In the genomic region with DNA sequence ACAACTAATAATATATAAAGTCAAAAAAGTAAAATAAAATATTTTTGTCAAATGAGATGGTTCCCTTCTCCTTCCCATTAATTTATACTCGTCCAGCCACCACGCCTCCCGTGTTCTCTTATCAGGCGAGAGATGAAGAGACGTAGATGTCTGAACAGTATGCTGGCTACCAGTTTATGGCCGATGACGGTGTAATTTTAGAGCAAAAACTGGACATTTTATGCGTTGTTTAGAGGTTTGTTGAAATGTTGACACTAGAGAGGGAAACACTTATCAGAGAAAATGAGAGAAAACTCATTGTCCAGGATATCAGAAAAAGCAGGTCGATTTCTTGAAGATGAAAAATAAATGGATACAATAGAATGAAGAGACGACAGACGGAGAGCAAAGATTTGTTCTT, we compare ENCODE assay signal across 1 worm cellular context.
TF ChIP-seq lines count a peak whose summit lies in the region.

No protein-coding gene starts in this region.

TF ChIP-seq in whole organism, L4 larva, 104 proteins besides CTCF, POLR2A, EP300 and RAD21 (continued from another document):
- TF ChIP-seq ZK546.5 (tag; optimal IDR thresholded peaks at IDR 0.05; lab: Kevin White, UChicago) (no peak), daf-16 (GFP tag; optimal IDR thresholded peaks at IDR 0.05; lab: Kevin White, UChicago) (no peak), daf-16 (tag; optimal IDR thresholded peaks at IDR 0.05; lab: Kevin White, UChicago) (peak; percentile 90), hlh-11 (tag; optimal IDR thresholded peaks at IDR 0.05; lab: Kevin White, UChicago) (peak; percentile 54), dmd-6 (GFP tag; IDR thresholded peaks at IDR 0.05; lab: Robert Waterston, UW) (peak; percentile 57), mes-2 (tag; optimal IDR thresholded peaks at IDR 0.05; lab: Kevin White, UChicago; ENCODE audit: poor library complexity, severe bottlenecking) (peak; percentile 21), php-3 (GFP tag; IDR thresholded peaks at IDR 0.05; lab: Robert Waterston, UW) (peak; percentile 79), nhr-77 (tag; optimal IDR thresholded peaks at IDR 0.05; lab: Kevin White, UChicago) (peak; percentile 36)
TF ChIP-seq in whole organism, L4 larva: peak in this region for 14.
